Fruit fly (Drosophila melanogaster) Kc167 (cell line): ENCODE results near the gene Desat2.

Source experiments
- Myc ChIP-seq: fragments of >200 bp; optimal IDR thresholded peaks from 2 replicates; lab custom pipeline; 2017; ENCODE audit warnings: missing external identifiers
- Sin3A ChIP-seq: fragments of >200 bp; optimal IDR thresholded peaks from 2 replicates; lab custom pipeline; 2018; ENCODE audit warnings: missing external identifiers
- ttk ChIP-seq: sonication (Bioruptor generic); optimal IDR thresholded peaks from 2 replicates; lab custom pipeline; 2017; ENCODE audit warnings: missing external identifiers

- TF ChIP-seq Myc (lab: Kevin White, UChicago) (no peak), ttk (lab: Kevin White, UChicago) (no peak), Sin3A (lab: Kevin White, UChicago) (no peak)
Observed at dm6 chr3R:12431030-12431489, 5.0 kb upstream of the Desat2 start, which contains the start of gene Prosalpha2.
